Worm (Caenorhabditis elegans) whole organism, L1 larva: ENCODE data around the gene acr-2.

Experiments
- C16A3.4 ChIP-seq: fragments of 150-350 bp; optimal IDR thresholded peaks from 2 replicates; lab custom pipeline; 2014; ENCODE audit warnings: missing biosample characterization, missing genetic modification characterization
- Y116A8C.19 ChIP-seq: sonication (generic microtip); optimal IDR thresholded peaks from 2 replicates; lab custom pipeline; 2016; ENCODE audit warnings: missing compliant biosample characterization, missing genetic modification characterization, borderline replicate concordance
- alr-1 ChIP-seq: fragments of 200-800 bp; sonication (Bioruptor generic); optimal IDR thresholded peaks from 2 replicates; lab custom pipeline; 2018; ENCODE audit warnings: borderline replicate concordance, mild to moderate bottlenecking, missing genetic modification characterization, missing compliant biosample characterization
- ama-1 ChIP-seq: fragments of 150-350 bp; optimal IDR thresholded peaks from 2 replicates; lab custom pipeline; 2014
- blmp-1 ChIP-seq: fragments of 150-350 bp; optimal IDR thresholded peaks from 2 replicates; lab custom pipeline; 2014; ENCODE audit warnings: missing biosample characterization, missing genetic modification characterization
- ceh-82 ChIP-seq, 3 experiments: fragments of 150-350 bp in 1 of 3; sonication (generic microtip) in 2 of 3; optimal IDR thresholded peaks; 2 replicates each; lab custom pipeline; 2014 to 2017; ENCODE audit warnings: missing biosample characterization in 3 of 3, missing genetic modification characterization in 3 of 3
- ceh-90 ChIP-seq: sonication (generic microtip); optimal IDR thresholded peaks from 2 replicates; lab custom pipeline; 2016; ENCODE audit warnings: missing genetic modification characterization, missing compliant biosample characterization
- ces-1 ChIP-seq: fragments of 150-350 bp; optimal IDR thresholded peaks from 2 replicates; lab custom pipeline; 2014; ENCODE audit warnings: missing biosample characterization, missing genetic modification reagents, missing genetic modification characterization
- dsc-1 ChIP-seq: sonication (generic microtip); optimal IDR thresholded peaks from 2 replicates; lab custom pipeline; 2016; ENCODE audit warnings: mild to moderate bottlenecking, missing genetic modification characterization, missing compliant biosample characterization
- efl-1 ChIP-seq, 4 experiments: fragments of 150-350 bp; optimal IDR thresholded peaks in 3 of 4; peaks in 1 of 4; 1 replicate in 1 of 4; 2 replicates in 3 of 4; lab custom pipeline; 2014; ENCODE audit warnings: missing biosample characterization in 2 of 4, missing genetic modification characterization in 2 of 4, missing genetic modification reagents in 2 of 4
- efl-3 ChIP-seq: fragments of 200-800 bp; sonication (Bioruptor generic); optimal IDR thresholded peaks from 2 replicates; lab custom pipeline; 2018; ENCODE audit warnings: mild to moderate bottlenecking, missing genetic modification characterization, missing compliant biosample characterization
- egl-13 ChIP-seq: sonication (generic microtip); optimal IDR thresholded peaks from 2 replicates; lab custom pipeline; 2016; ENCODE audit warnings: missing genotype, missing genetic modification reagents, missing genetic modification characterization, missing compliant biosample characterization
- elt-2 ChIP-seq: sonication (generic microtip); optimal IDR thresholded peaks from 2 replicates; lab custom pipeline; 2016; ENCODE audit warnings: missing genetic modification characterization, mild to moderate bottlenecking, inconsistent platforms, missing compliant biosample characterization, missing genetic modification reagents
- elt-3 ChIP-seq, 6 experiments: fragments of 150-350 bp in 1 of 6; sonication (generic microtip); optimal IDR thresholded peaks; 2 replicates each; lab custom pipeline; 2017 to 2018; ENCODE audit warnings: missing biosample characterization in 6 of 6, missing genetic modification characterization in 6 of 6, inconsistent platforms in 1 of 6
- ets-5 ChIP-seq: fragments of 200-800 bp; sonication (Bioruptor generic); IDR thresholded peaks from 2 replicates; pipeline ENCODE4 v1.3.6; 2022; ENCODE audit warnings: missing genetic modification characterization, missing compliant biosample characterization
- fos-1 ChIP-seq: fragments of 150-350 bp; optimal IDR thresholded peaks from 2 replicates; lab custom pipeline; 2014; ENCODE audit warnings: missing biosample characterization, missing genetic modification characterization
- hlh-4 ChIP-seq: sonication (generic microtip); optimal IDR thresholded peaks from 2 replicates; lab custom pipeline; 2016; ENCODE audit warnings: mild to moderate bottlenecking, missing genetic modification characterization, missing compliant biosample characterization
- hpl-2 ChIP-seq: fragments of 150-350 bp; optimal IDR thresholded peaks from 2 replicates; lab custom pipeline; 2014; ENCODE audit warnings: missing biosample characterization, missing genetic modification reagents, missing genetic modification characterization
- isw-1 ChIP-seq: fragments of 200-800 bp; sonication (Bioruptor generic); IDR thresholded peaks from 2 replicates; pipeline ENCODE4 v1.3.6; 2022; ENCODE audit warnings: missing genetic modification characterization, missing compliant biosample characterization
- lin-14 ChIP-seq: fragments of 200-800 bp; sonication (Bioruptor generic); optimal IDR thresholded peaks from 2 replicates; lab custom pipeline; 2018; ENCODE audit warnings: mild to moderate bottlenecking, missing genetic modification characterization, moderate library complexity, missing compliant biosample characterization
- lin-15B ChIP-seq: fragments of 150-350 bp; sonication (generic microtip); optimal IDR thresholded peaks from 3 replicates; lab custom pipeline; 2014; ENCODE audit warnings: missing biosample characterization, missing genetic modification characterization
- lin-35 ChIP-seq, 2 experiments: fragments of 150-350 bp; optimal IDR thresholded peaks; 2 replicates each; lab custom pipeline; 2014; ENCODE audit warnings: missing biosample characterization in 2 of 2, missing genetic modification characterization in 2 of 2, missing genetic modification reagents in 2 of 2
- lin-39 ChIP-seq: fragments of 150-350 bp; optimal IDR thresholded peaks from 2 replicates; lab custom pipeline; 2014; ENCODE audit warnings: missing biosample characterization, missing genetic modification reagents, missing genetic modification characterization
- lsy-2 ChIP-seq, 2 experiments: fragments of 150-350 bp; optimal IDR thresholded peaks; 2 replicates each; lab custom pipeline; 2014; ENCODE audit warnings: missing biosample characterization in 2 of 2, missing genetic modification characterization in 2 of 2
- mdl-1 ChIP-seq, 2 experiments: fragments of 150-350 bp; optimal IDR thresholded peaks; 2 replicates each; lab custom pipeline; 2014 to 2017; ENCODE audit warnings: missing biosample characterization in 2 of 2, missing genetic modification characterization in 2 of 2, inconsistent platforms in 1 of 2
- mep-1 ChIP-seq: fragments of 150-350 bp; optimal IDR thresholded peaks from 2 replicates; lab custom pipeline; 2014; ENCODE audit warnings: missing biosample characterization, missing genetic modification characterization
- nhr-11 ChIP-seq: fragments of 150-350 bp; optimal IDR thresholded peaks from 2 replicates; lab custom pipeline; 2014; ENCODE audit warnings: missing biosample characterization, missing genetic modification characterization
- nhr-12 ChIP-seq: sonication (generic microtip); optimal IDR thresholded peaks from 2 replicates; lab custom pipeline; 2017; ENCODE audit warnings: missing biosample characterization, missing genetic modification characterization
- nhr-19 ChIP-seq: fragments of 200-800 bp; sonication (Bioruptor generic); conservative IDR thresholded peaks from 2 replicates; pipeline ENCODE4 v1.3.6; 2022; ENCODE audit warnings: missing genetic modification characterization, missing compliant biosample characterization
- nhr-237 ChIP-seq: fragments of 150-350 bp; optimal IDR thresholded peaks from 2 replicates; lab custom pipeline; 2014; ENCODE audit warnings: missing biosample characterization, missing genetic modification characterization
- nhr-71 ChIP-seq: sonication (generic microtip); optimal IDR thresholded peaks from 2 replicates; lab custom pipeline; 2016; ENCODE audit warnings: mild to moderate bottlenecking, missing genetic modification characterization, moderate library complexity, missing compliant biosample characterization
- nhr-85 ChIP-seq: sonication (generic microtip); peaks from one replicate; lab custom pipeline; 2016; ENCODE audit warnings: missing genetic modification characterization, inconsistent platforms, missing compliant biosample characterization
- skn-1 ChIP-seq: fragments of 150-350 bp; optimal IDR thresholded peaks from 2 replicates; lab custom pipeline; 2014; ENCODE audit warnings: missing biosample characterization, missing genetic modification characterization
- snu-23 ChIP-seq: sonication (generic microtip); optimal IDR thresholded peaks from 2 replicates; lab custom pipeline; 2016; ENCODE audit warnings: missing genetic modification characterization, missing compliant biosample characterization
- swsn-7 ChIP-seq: sonication (generic microtip); optimal IDR thresholded peaks from 2 replicates; lab custom pipeline; 2016; ENCODE audit warnings: missing genetic modification characterization, missing compliant biosample characterization
- tbx-2 ChIP-seq: sonication (generic microtip); optimal IDR thresholded peaks from 2 replicates; lab custom pipeline; 2016; ENCODE audit warnings: missing genetic modification characterization, missing compliant biosample characterization
- unc-130 ChIP-seq: fragments of 150-350 bp; optimal IDR thresholded peaks from 2 replicates; lab custom pipeline; 2017; ENCODE audit warnings: missing biosample characterization, missing genetic modification characterization, inconsistent platforms
- unc-62 ChIP-seq: fragments of 150-350 bp; optimal IDR thresholded peaks from 2 replicates; lab custom pipeline; 2014; ENCODE audit warnings: missing biosample characterization, missing genetic modification reagents, missing genetic modification characterization
- xbp-1 ChIP-seq: sonication (generic microtip); optimal IDR thresholded peaks from 2 replicates; lab custom pipeline; 2016; ENCODE audit warnings: missing genetic modification characterization, missing compliant biosample characterization

The acr-2 gene

ce11 chrX:6713277-6713676 lies 10.9 kb downstream of the acr-2 start, which contains the start of gene nas-11:
Gene nas-11 (plus strand): TSS chrX:6713577.
- no peak for TF ChIP-seq ama-1
- TF ChIP-seq efl-1 (optimal IDR thresholded peaks at IDR 0.05; lab: Kevin White, UChicago) = no peak
- TF ChIP-seq efl-1 (GFP tag; optimal IDR thresholded peaks at IDR 0.05 in 1 of 2; lab: Kevin White, UChicago) = peak in 1 of 2 experiments; percentile 77

ce11 chrX:6718595-6718994 lies 16.2 kb downstream of the acr-2 start, which contains the start of gene smf-2:
Gene smf-2 (minus strand): TSS chrX:6718695.
- TF ChIP-seq ets-5 (GFP tag; lab: Robert Waterston, UW) (no peak), dsc-1 (tag; lab: Kevin White, UChicago) (no peak), fos-1 (no peak), elt-3 (tag; optimal IDR thresholded peaks at IDR 0.05; lab: Kevin White, UChicago) (no peak), alr-1 (no peak), Y116A8C.19 (tag; lab: Kevin White, UChicago) (no peak), snu-23 (GFP tag; lab: Kevin White, UChicago) (no peak), lin-39 (tag; lab: Kevin White, UChicago) (no peak), skn-1 (tag; lab: Kevin White, UChicago) (no peak), nhr-12 (tag; lab: Kevin White, UChicago) (no peak), unc-130 (no peak), hlh-4 (tag; lab: Kevin White, UChicago) (no peak), nhr-85 (tag; lab: Kevin White, UChicago) (no peak), C16A3.4 (tag; lab: Kevin White, UChicago) (no peak), nhr-237 (tag; lab: Kevin White, UChicago) (no peak), ceh-82 (tag; optimal IDR thresholded peaks at IDR 0.05; lab: Kevin White, UChicago) (no peak), efl-3 (no peak)

- TF ChIP-seq lin-15B = no peak
- no peak for TF ChIP-seq isw-1 (GFP tag; lab: Robert Waterston, UW)
- peak; percentile 47 for TF ChIP-seq elt-2
- TF ChIP-seq, all 84 proteins: peak for 1
Observed at ce11 chrX:6722966-6723365, 20.6 kb downstream of the acr-2 start, which contains the start of gene smf-1. Gene smf-1 (minus strand): TSS chrX:6723066.

ce11 chrX:6725260-6725718 lies 22.9 kb downstream of the acr-2 start, which contains the start of gene slc-25A10:
Gene slc-25A10 (minus strand): TSS chrX:6725668.
- no peak for TF ChIP-seq Y116A8C.19 (tag; lab: Kevin White, UChicago)
- no peak for TF ChIP-seq unc-62 (GFP tag; lab: Kevin White, UChicago)
- TF ChIP-seq mdl-1 (tag; optimal IDR thresholded peaks at IDR 0.05; lab: Kevin White, UChicago) = peak in 1 of 2 experiments; percentile 31
- peak; percentile 42 for TF ChIP-seq ama-1
- TF ChIP-seq, all 84 proteins: peak for 2

- TF ChIP-seq efl-1 (optimal IDR thresholded peaks at IDR 0.05; lab: Kevin White, UChicago) (no peak), efl-1 (GFP tag; optimal IDR thresholded peaks at IDR 0.05 in 1 of 2; lab: Kevin White, UChicago) (no peak), elt-2 (peak; percentile 28), lin-15B (no peak), lin-35 (GFP tag; optimal IDR thresholded peaks at IDR 0.05; lab: Kevin White, UChicago) (peak in 1 of 2 experiments; percentile 30), nhr-71 (peak; percentile 3), blmp-1 (peak; percentile 0), elt-3 (tag; optimal IDR thresholded peaks at IDR 0.05; lab: Kevin White, UChicago) (peak in 2 of 6 experiments; percentile 12 to 38), nhr-19 (no peak), dsc-1 (tag; lab: Kevin White, UChicago) (no peak), lin-14 (GFP tag; lab: Kevin White, UChicago) (peak; percentile 51), nhr-85 (tag; lab: Kevin White, UChicago) (peak; percentile 54), nhr-11 (tag; lab: Kevin White, UChicago) (no peak), mep-1 (peak; percentile 6)
Observed at ce11 chrX:6728820-6729396, 26.6 kb downstream of the acr-2 start.

- TF ChIP-seq elt-2 (no peak), xbp-1 (tag; lab: Kevin White, UChicago) (peak; percentile 43), ets-5 (GFP tag; lab: Robert Waterston, UW) (no peak), ama-1 (no peak), C16A3.4 (tag; lab: Kevin White, UChicago) (peak; percentile 10), dsc-1 (tag; lab: Kevin White, UChicago) (no peak), tbx-2 (tag; lab: Kevin White, UChicago) (no peak), lin-39 (tag; lab: Kevin White, UChicago) (no peak), unc-130 (no peak), ces-1 (no peak), Y116A8C.19 (tag; lab: Kevin White, UChicago) (no peak), ceh-82 (tag; optimal IDR thresholded peaks at IDR 0.05; lab: Kevin White, UChicago) (peak in 1 of 3 experiments; percentile 5), nhr-85 (tag; lab: Kevin White, UChicago) (no peak), ceh-90 (tag; lab: Kevin White, UChicago) (no peak), hpl-2 (GFP tag; lab: Kevin White, UChicago) (no peak), lin-14 (GFP tag; lab: Kevin White, UChicago) (peak; percentile 72), skn-1 (tag; lab: Kevin White, UChicago) (peak; percentile 3), egl-13 (tag; lab: Kevin White, UChicago) (no peak), swsn-7 (no peak), lsy-2 (tag; optimal IDR thresholded peaks at IDR 0.05; lab: Kevin White, UChicago) (no peak)
Observed at ce11 chrX:6729593-6729992, 27.2 kb downstream of the acr-2 start, which contains the start of gene K11G12.6. Gene K11G12.6 (minus strand): TSS chrX:6729657.
